Worm (Caenorhabditis elegans) whole organism, L2 larva: Measurements from ENCODE around the gene srh-75.
A peak's percentile ranks its signal among the peaks of the same experiment; 100 is the strongest.

Experiments
- C34F6.9 ChIP-seq: fragments of 150-350 bp; optimal IDR thresholded peaks from 2 replicates; lab custom pipeline; 2014; ENCODE audit warnings: missing biosample characterization, missing genetic modification characterization
- F13H6.1 ChIP-seq: sonication (generic microtip); optimal IDR thresholded peaks from 2 replicates; lab custom pipeline; 2016; ENCODE audit warnings: missing genetic modification characterization, missing compliant biosample characterization
- R02D3.7 ChIP-seq: fragments of 150-350 bp; optimal IDR thresholded peaks from 2 replicates; lab custom pipeline; 2014; ENCODE audit warnings: missing biosample characterization, missing genetic modification characterization
- Y55F3AM.14 ChIP-seq: fragments of 200-800 bp; sonication (Bioruptor generic); optimal IDR thresholded peaks from 2 replicates; lab custom pipeline; 2018; ENCODE audit warnings: mild to moderate bottlenecking, missing genetic modification characterization, missing compliant biosample characterization
- ZK546.5 ChIP-seq: sonication (generic microtip); optimal IDR thresholded peaks from 2 replicates; lab custom pipeline; 2017; ENCODE audit warnings: missing biosample characterization, missing genetic modification characterization
- alr-1 ChIP-seq: fragments of 150-350 bp; optimal IDR thresholded peaks from 2 replicates; lab custom pipeline; 2014; ENCODE audit warnings: missing biosample characterization, missing genetic modification characterization
- ama-1 ChIP-seq: fragments of 150-350 bp; optimal IDR thresholded peaks from 2 replicates; lab custom pipeline; 2018; ENCODE audit warnings: inconsistent platforms
- blmp-1 ChIP-seq: sonication (generic microtip); optimal IDR thresholded peaks from 2 replicates; lab custom pipeline; 2017; ENCODE audit warnings: missing genetic modification characterization, mild to moderate bottlenecking, missing compliant biosample characterization, antibody characterized with exemption, moderate library complexity; ENCODE audit not compliant: insufficient read depth
- ceh-16 ChIP-seq: fragments of 150-350 bp; optimal IDR thresholded peaks from 2 replicates; lab custom pipeline; 2014; ENCODE audit warnings: missing biosample characterization, missing genetic modification characterization
- ceh-82 ChIP-seq: fragments of 150-350 bp; optimal IDR thresholded peaks from 2 replicates; lab custom pipeline; 2014; ENCODE audit warnings: missing biosample characterization, missing genetic modification characterization
- crh-2 ChIP-seq: sonication (generic microtip); optimal IDR thresholded peaks from 2 replicates; lab custom pipeline; 2017; ENCODE audit warnings: missing biosample characterization, missing genetic modification characterization
- dmd-4 ChIP-seq: sonication (generic microtip); optimal IDR thresholded peaks from 2 replicates; lab custom pipeline; 2017; ENCODE audit warnings: missing biosample characterization, missing genetic modification characterization
- egl-27 ChIP-seq: sonication (generic microtip); optimal IDR thresholded peaks from 3 replicates; lab custom pipeline; 2017; ENCODE audit warnings: missing biosample characterization, missing genetic modification reagents, missing genetic modification characterization
- elt-1 ChIP-seq: fragments of 150-350 bp; optimal IDR thresholded peaks from 2 replicates; lab custom pipeline; 2014; ENCODE audit warnings: missing biosample characterization, missing genetic modification characterization
- elt-3 ChIP-seq: sonication (generic microtip); optimal IDR thresholded peaks from 2 replicates; lab custom pipeline; 2017; ENCODE audit warnings: missing biosample characterization, missing genetic modification characterization
- fos-1 ChIP-seq: fragments of 150-350 bp; optimal IDR thresholded peaks from 2 replicates; lab custom pipeline; 2014; ENCODE audit warnings: missing biosample characterization, missing genetic modification characterization
- gmeb-1 ChIP-seq: fragments of 150-350 bp; optimal IDR thresholded peaks from 2 replicates; lab custom pipeline; 2014; ENCODE audit warnings: missing biosample characterization, missing genetic modification characterization
- lin-11 ChIP-seq: fragments of 150-350 bp; sonication (generic microtip); optimal IDR thresholded peaks from 2 replicates; lab custom pipeline; 2014; ENCODE audit warnings: missing biosample characterization, missing genetic modification characterization, inconsistent platforms, mixed read lengths
- lin-39 ChIP-seq: fragments of 150-350 bp; optimal IDR thresholded peaks from 2 replicates; lab custom pipeline; 2014; ENCODE audit warnings: missing biosample characterization, missing genetic modification reagents, missing genetic modification characterization
- lsy-2 ChIP-seq, 2 experiments: fragments of 150-350 bp in 1 of 2; sonication (generic microtip) in 1 of 2; optimal IDR thresholded peaks; 2 replicates each; lab custom pipeline; 2014 to 2017; ENCODE audit warnings: missing biosample characterization in 2 of 2, missing genetic modification characterization in 2 of 2
- mab-5 ChIP-seq: fragments of 150-350 bp; optimal IDR thresholded peaks from 2 replicates; lab custom pipeline; 2014; ENCODE audit warnings: missing biosample characterization, missing genetic modification characterization
- mbf-1 ChIP-seq: sonication (generic microtip); optimal IDR thresholded peaks from 2 replicates; lab custom pipeline; 2017; ENCODE audit warnings: missing biosample characterization, missing genetic modification characterization
- mdl-1 ChIP-seq, 2 experiments: fragments of 150-350 bp in 1 of 2; sonication (generic microtip) in 1 of 2; optimal IDR thresholded peaks; 2 replicates each; lab custom pipeline; 2017; ENCODE audit warnings: missing biosample characterization in 2 of 2, missing genetic modification characterization in 2 of 2
- nhr-10 ChIP-seq: sonication (generic microtip); optimal IDR thresholded peaks from 2 replicates; lab custom pipeline; 2017; ENCODE audit warnings: missing biosample characterization, missing genetic modification characterization
- nhr-11 ChIP-seq: fragments of 150-350 bp; optimal IDR thresholded peaks from 2 replicates; lab custom pipeline; 2014; ENCODE audit warnings: missing biosample characterization, missing genetic modification characterization
- nhr-12 ChIP-seq: fragments of 150-350 bp; optimal IDR thresholded peaks from 2 replicates; lab custom pipeline; 2014; ENCODE audit warnings: missing biosample characterization, missing genetic modification characterization
- nhr-21 ChIP-seq: fragments of 150-350 bp; optimal IDR thresholded peaks from 2 replicates; lab custom pipeline; 2014; ENCODE audit warnings: missing biosample characterization, missing genetic modification characterization
- nhr-23 ChIP-seq: fragments of 150-350 bp; optimal IDR thresholded peaks from 2 replicates; lab custom pipeline; 2014; ENCODE audit warnings: missing biosample characterization, missing genetic modification reagents, missing genetic modification characterization
- nhr-25 ChIP-seq: fragments of 150-350 bp; sonication (generic microtip); optimal IDR thresholded peaks from 3 replicates; lab custom pipeline; 2014; ENCODE audit warnings: missing biosample characterization, missing genetic modification characterization
- peb-1 ChIP-seq: fragments of 150-350 bp; optimal IDR thresholded peaks from 2 replicates; lab custom pipeline; 2014; ENCODE audit warnings: missing biosample characterization, missing genetic modification characterization
- sem-4 ChIP-seq: fragments of 150-350 bp; optimal IDR thresholded peaks from 2 replicates; lab custom pipeline; 2014; ENCODE audit warnings: missing biosample characterization, missing genetic modification reagents, missing genetic modification characterization
- skn-1 ChIP-seq: sonication (generic microtip); optimal IDR thresholded peaks from 2 replicates; lab custom pipeline; 2017; ENCODE audit warnings: missing biosample characterization, missing genetic modification characterization
- sma-3 ChIP-seq: sonication (generic microtip); optimal IDR thresholded peaks from 2 replicates; lab custom pipeline; 2016; ENCODE audit warnings: missing genetic modification reagents, missing genetic modification characterization, missing compliant biosample characterization
- sma-9 ChIP-seq, 2 experiments: fragments of 150-350 bp in 1 of 2; sonication (generic microtip) in 1 of 2; optimal IDR thresholded peaks; 2 replicates each; lab custom pipeline; 2014 to 2016; ENCODE audit warnings: missing genetic modification characterization in 2 of 2, mild to moderate bottlenecking in 1 of 2, missing biosample characterization in 1 of 2, missing compliant biosample characterization in 1 of 2, missing genetic modification reagents in 1 of 2, moderate library complexity in 1 of 2
- snpc-4 ChIP-seq: fragments of 150-350 bp; optimal IDR thresholded peaks from 2 replicates; lab custom pipeline; 2014; ENCODE audit warnings: missing biosample characterization, missing genetic modification characterization
- unc-39 ChIP-seq: fragments of 150-350 bp; optimal IDR thresholded peaks from 2 replicates; lab custom pipeline; 2014; ENCODE audit warnings: missing biosample characterization, missing genetic modification characterization
- unc-55 ChIP-seq: fragments of 150-350 bp; sonication (generic microtip); optimal IDR thresholded peaks from 3 replicates; lab custom pipeline; 2014; ENCODE audit warnings: missing biosample characterization, missing genetic modification reagents, missing genetic modification characterization
- unc-62 ChIP-seq: fragments of 150-350 bp; optimal IDR thresholded peaks from 2 replicates; lab custom pipeline; 2014; ENCODE audit warnings: missing biosample characterization, missing genetic modification reagents, missing genetic modification characterization
- ztf-1 ChIP-seq: fragments of 200-800 bp; sonication (Bioruptor generic); conservative IDR thresholded peaks from 2 replicates; pipeline ENCODE4 v1.3.6; 2022; ENCODE audit warnings: missing genetic modification characterization, missing compliant biosample characterization
- ztf-4 ChIP-seq: fragments of 150-350 bp; optimal IDR thresholded peaks from 2 replicates; lab custom pipeline; 2014; ENCODE audit warnings: missing biosample characterization, missing genetic modification characterization

The srh-75 gene

ce11 chrV:11071453-11071852, 14.5 kb upstream of the srh-75 start:
- TF ChIP-seq elt-3 (tag; lab: Kevin White, UChicago) (no peak), ZK546.5 (tag; lab: Kevin White, UChicago) (no peak), skn-1 (tag; lab: Kevin White, UChicago) (no peak), ztf-4 (tag; lab: Kevin White, UChicago) (no peak), alr-1 (tag; lab: Kevin White, UChicago) (no peak), ceh-82 (no peak), lin-39 (tag; lab: Kevin White, UChicago) (no peak), sem-4 (no peak), nhr-23 (tag; lab: Kevin White, UChicago) (no peak), nhr-12 (no peak), elt-1 (no peak), ama-1 (lab: Kevin White, UChicago) (no peak), unc-39 (no peak), dmd-4 (tag; lab: Kevin White, UChicago) (no peak), C34F6.9 (no peak), ztf-1 (GFP tag; lab: Robert Waterston, UW) (no peak), gmeb-1 (tag; lab: Kevin White, UChicago) (no peak), egl-27 (tag; lab: Kevin White, UChicago) (no peak), mbf-1 (tag; lab: Kevin White, UChicago) (no peak), Y55F3AM.14 (GFP tag; lab: Kevin White, UChicago) (no peak)

DNA sequence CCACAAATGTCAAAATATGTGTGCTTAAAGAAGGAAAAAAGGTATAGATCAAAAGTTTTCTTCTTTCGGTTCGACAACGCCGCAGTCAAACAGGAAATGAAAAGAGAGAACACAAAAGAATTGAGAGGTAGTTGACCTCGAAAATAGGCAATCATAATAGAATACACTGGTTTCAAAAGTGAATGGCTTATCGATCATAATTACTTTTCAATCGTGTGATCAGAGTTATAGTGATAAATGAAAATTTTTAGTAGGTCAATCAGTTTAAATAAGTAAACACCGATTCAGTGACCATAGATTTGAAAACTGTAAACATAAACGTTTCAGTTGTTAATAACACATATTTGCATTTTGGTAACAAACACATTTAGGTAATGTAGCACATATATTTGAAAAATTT, 13.4 kb upstream of the srh-75 start:
- peak; percentile 75 for TF ChIP-seq nhr-25 (tag; lab: Kevin White, UChicago)
- TF ChIP-seq blmp-1 (tag; lab: Kevin White, UChicago) = peak; percentile 81
- TF ChIP-seq nhr-21 (tag; lab: Kevin White, UChicago) = peak; percentile 12
- no peak for TF ChIP-seq dmd-4 (tag; lab: Kevin White, UChicago)
- TF ChIP-seq F13H6.1 (tag; lab: Kevin White, UChicago) = no peak
- TF ChIP-seq fos-1 (tag; lab: Kevin White, UChicago) = peak; percentile 17
- peak; percentile 7 for TF ChIP-seq sma-3 (GFP tag; lab: Kevin White, UChicago)
- TF ChIP-seq unc-55 (GFP tag; lab: Kevin White, UChicago) = no peak
- TF ChIP-seq crh-2 = peak; percentile 22

ce11 chrV:11069277-11069676, 12.3 kb upstream of the srh-75 start, which contains the start of gene T04C12.8:
T04C12.8 (minus strand) TSS chrV:11069358.
- TF ChIP-seq ceh-82 = no peak
- TF ChIP-seq F13H6.1 (tag; lab: Kevin White, UChicago) = peak; percentile 31
- TF ChIP-seq nhr-10 (tag; lab: Kevin White, UChicago) = no peak
- TF ChIP-seq lin-39 (tag; lab: Kevin White, UChicago) = no peak
- no peak for TF ChIP-seq blmp-1 (tag; lab: Kevin White, UChicago)
- no peak for TF ChIP-seq ama-1 (lab: Kevin White, UChicago)
- TF ChIP-seq unc-62 (GFP tag; lab: Kevin White, UChicago) = no peak
- no peak for TF ChIP-seq ztf-4 (tag; lab: Kevin White, UChicago)
- no peak for TF ChIP-seq ceh-16 (tag; lab: Kevin White, UChicago)
- TF ChIP-seq egl-27 (tag; lab: Kevin White, UChicago) = peak; percentile 15
- no peak for TF ChIP-seq lin-11 (tag; lab: Kevin White, UChicago)
- TF ChIP-seq C34F6.9 = no peak
- peak; percentile 13 for TF ChIP-seq nhr-25 (tag; lab: Kevin White, UChicago)
- no peak for TF ChIP-seq sem-4
- TF ChIP-seq snpc-4 (tag; lab: Kevin White, UChicago) = no peak
- peak in 1 of 2 experiments; percentile 46 for TF ChIP-seq lsy-2 (tag; optimal IDR thresholded peaks at IDR 0.05; lab: Kevin White, UChicago)
- TF ChIP-seq mbf-1 (tag; lab: Kevin White, UChicago) = no peak
- peak in 1 of 2 experiments; percentile 33 for TF ChIP-seq mdl-1 (tag; optimal IDR thresholded peaks at IDR 0.05; lab: Kevin White, UChicago)
- TF ChIP-seq elt-1 = no peak
- no peak for TF ChIP-seq elt-3 (tag; lab: Kevin White, UChicago)
- TF ChIP-seq sma-3 (GFP tag; lab: Kevin White, UChicago) = peak; percentile 11
- no peak for TF ChIP-seq nhr-11 (tag; lab: Kevin White, UChicago)
- no peak for TF ChIP-seq R02D3.7 (tag; lab: Kevin White, UChicago)
- peak; percentile 51 for TF ChIP-seq sma-9 (GFP tag; optimal IDR thresholded peaks at IDR 0.05; lab: Kevin White, UChicago)
- TF ChIP-seq sma-9 (tag; optimal IDR thresholded peaks at IDR 0.05; lab: Kevin White, UChicago) = no peak
- TF ChIP-seq nhr-21 (tag; lab: Kevin White, UChicago) = peak; percentile 5
- no peak for TF ChIP-seq Y55F3AM.14 (GFP tag; lab: Kevin White, UChicago)
- TF ChIP-seq gmeb-1 (tag; lab: Kevin White, UChicago) = peak; percentile 18
- TF ChIP-seq peb-1 (tag; lab: Kevin White, UChicago) = no peak
- peak; percentile 86 for TF ChIP-seq fos-1 (tag; lab: Kevin White, UChicago)
- peak; percentile 62 for TF ChIP-seq crh-2
- no peak for TF ChIP-seq unc-55 (GFP tag; lab: Kevin White, UChicago)
- TF ChIP-seq mab-5 (tag; lab: Kevin White, UChicago) = no peak
- peak; percentile 78 for TF ChIP-seq skn-1 (tag; lab: Kevin White, UChicago)
- TF ChIP-seq nhr-12 = no peak
- TF ChIP-seq ztf-1 (GFP tag; lab: Robert Waterston, UW) = no peak
